Fruit fly (Drosophila melanogaster): Measurements from ENCODE around the gene CG15576.

- peak; percentile 22 for TF ChIP-seq CG8301 (tag; optimal IDR thresholded peaks at IDR 0.05)
- TF ChIP-seq gl (tag; optimal IDR thresholded peaks at IDR 0.05): no peak
These were observed 10.1 kb upstream of the CG15576 start for dm6 chrX:4262661-4263060.
